Fruit fly (Drosophila melanogaster): ENCODE measurements around the gene CG9636.

CG9636 gene

DNA sequence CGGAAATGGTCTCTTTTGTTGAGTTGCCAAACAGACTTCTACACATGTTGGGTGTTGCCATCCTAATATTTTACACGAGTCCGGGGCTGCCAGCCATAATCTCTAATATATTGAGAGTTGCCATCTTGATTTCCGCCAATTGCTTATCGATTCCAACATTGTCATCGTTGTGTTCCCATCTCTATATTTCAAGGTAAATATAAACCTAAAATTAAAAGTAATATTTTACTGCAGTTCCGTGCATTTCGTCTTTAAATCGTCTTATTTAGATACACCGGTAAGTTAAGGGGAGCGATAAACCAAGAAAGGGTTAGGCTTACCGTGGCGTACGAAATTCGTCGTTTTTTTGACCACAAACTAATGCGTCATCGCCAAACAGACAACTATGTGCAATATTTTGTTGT lies 10.2 kb downstream of the CG9636 start, which contains the start of gene PolI (continued):
- TF ChIP-seq gcm (GFP tag; optimal IDR thresholded peaks at IDR 0.05) = no peak
- TF ChIP-seq lola (GFP tag; optimal IDR thresholded peaks at IDR 0.05) = no peak
- TF ChIP-seq CG4404 (GFP tag; IDR thresholded peaks at IDR 0.05) = no peak
- TF ChIP-seq kay (GFP tag; optimal IDR thresholded peaks at IDR 0.05) = peak; percentile 70
- no peak for TF ChIP-seq tio (GFP tag; optimal IDR thresholded peaks at IDR 0.05)
- no peak for TF ChIP-seq CG14050 (GFP tag; IDR thresholded peaks at IDR 0.05)
- no peak for TF ChIP-seq z (GFP tag; IDR thresholded peaks at IDR 0.05)
- no peak for TF ChIP-seq dm (GFP tag; optimal IDR thresholded peaks at IDR 0.05)
- TF ChIP-seq CG18476 (GFP tag; optimal IDR thresholded peaks at IDR 0.05) = peak; percentile 5
- TF ChIP-seq lbe (GFP tag; optimal IDR thresholded peaks at IDR 0.05) = peak; percentile 21
- TF ChIP-seq CG43689 (GFP tag; IDR thresholded peaks at IDR 0.05) = no peak
- TF ChIP-seq p53 (GFP tag; optimal IDR thresholded peaks at IDR 0.05) = peak; percentile 25
- TF ChIP-seq Opbp (GFP tag; IDR thresholded peaks at IDR 0.05; ENCODE audit: partially characterized antibody) = peak; percentile 59; the same call in 2 of the 3 replicates
- peak; percentile 29 for TF ChIP-seq gfzf (GFP tag; optimal IDR thresholded peaks at IDR 0.05)
- TF ChIP-seq shn (GFP tag; optimal IDR thresholded peaks at IDR 0.05) = no peak
- no peak for TF ChIP-seq CG11695 (GFP tag; IDR thresholded peaks at IDR 0.05)
- TF ChIP-seq Dek (tag; optimal IDR thresholded peaks at IDR 0.05) = peak; percentile 60
- peak; percentile 91 for TF ChIP-seq CG3847 (GFP tag; IDR thresholded peaks at IDR 0.05)
- no peak for TF ChIP-seq Mrtf (GFP tag; IDR thresholded peaks at IDR 0.05)
- no peak for TF ChIP-seq CG17328 (GFP tag; IDR thresholded peaks at IDR 0.05)
- no peak for TF ChIP-seq fu2 (GFP tag; optimal IDR thresholded peaks at IDR 0.05)
- TF ChIP-seq insv (GFP tag; optimal IDR thresholded peaks at IDR 0.05) = peak in 1 of 2 experiments; percentile 65
- no peak for TF ChIP-seq Hr3 (GFP tag; optimal IDR thresholded peaks at IDR 0.05)
- no peak for TF ChIP-seq CG13894 (tag; optimal IDR thresholded peaks at IDR 0.05)
- TF ChIP-seq CG18619 (GFP tag; optimal IDR thresholded peaks at IDR 0.05) = no peak
- TF ChIP-seq CG12659 (GFP tag; optimal IDR thresholded peaks at IDR 0.05) = peak; percentile 81
- no peak for TF ChIP-seq cwo (GFP tag; optimal IDR thresholded peaks at IDR 0.05)
- TF ChIP-seq prd (optimal IDR thresholded peaks at IDR 0.05) = no peak
- TF ChIP-seq prd (GFP tag; IDR thresholded peaks at IDR 0.05) = no peak
- peak; percentile 64 for TF ChIP-seq BEAF-32 (GFP tag; optimal IDR thresholded peaks at IDR 0.05)
- no peak for TF ChIP-seq tup (GFP tag; optimal IDR thresholded peaks at IDR 0.05)
- TF ChIP-seq run (tag; optimal IDR thresholded peaks at IDR 0.05) = peak; percentile 19
- TF ChIP-seq CG15696 (tag; optimal IDR thresholded peaks at IDR 0.05) = peak; percentile 35
- no peak for TF ChIP-seq CG33557 (GFP tag; optimal IDR thresholded peaks at IDR 0.05)
- no peak for TF ChIP-seq da (GFP tag; optimal IDR thresholded peaks at IDR 0.05)
- no peak for TF ChIP-seq Fer1 (GFP tag; optimal IDR thresholded peaks at IDR 0.05)
- no peak for TF ChIP-seq Dfd (GFP tag; optimal IDR thresholded peaks at IDR 0.05)
- no peak for TF ChIP-seq lab (GFP tag; optimal IDR thresholded peaks at IDR 0.05)
- no peak for TF ChIP-seq CG18599 (GFP tag; optimal IDR thresholded peaks at IDR 0.05)
- TF ChIP-seq CG16815 (GFP tag; optimal IDR thresholded peaks at IDR 0.05) = no peak
- TF ChIP-seq mirr (GFP tag; optimal IDR thresholded peaks at IDR 0.05) = peak; percentile 22
- no peak for TF ChIP-seq Chrac-16 (GFP tag; optimal IDR thresholded peaks at IDR 0.05)
- no peak for TF ChIP-seq CG17186 (GFP tag; optimal IDR thresholded peaks at IDR 0.05)
- no peak for TF ChIP-seq sc (optimal IDR thresholded peaks at IDR 0.05)
- TF ChIP-seq sc (GFP tag; optimal IDR thresholded peaks at IDR 0.05) = no peak
- TF ChIP-seq chif (GFP tag; optimal IDR thresholded peaks at IDR 0.05) = peak in 1 of 2 experiments; percentile 13
- TF ChIP-seq CG4617 (GFP tag; optimal IDR thresholded peaks at IDR 0.05; ENCODE audit: borderline replicate concordance) = peak; percentile 91
- TF ChIP-seq ind (GFP tag; optimal IDR thresholded peaks at IDR 0.05) = peak; percentile 8
- no peak for TF ChIP-seq Stat92E (GFP tag; optimal IDR thresholded peaks at IDR 0.05)
- no peak for TF ChIP-seq ATbp (GFP tag; optimal IDR thresholded peaks at IDR 0.05)
- TF ChIP-seq sens (GFP tag) = peak; percentile 70

Data from whole organism, embryonic.